Worm (Caenorhabditis elegans) whole organism, L2 larva: ENCODE results near the gene sri-34.

Experiments used
- F13H6.1 ChIP-seq: sonication (generic microtip); optimal IDR thresholded peaks from 2 replicates; lab custom pipeline; 2016; ENCODE audit warnings: missing genetic modification characterization, missing compliant biosample characterization
- R02D3.7 ChIP-seq: fragments of 150-350 bp; optimal IDR thresholded peaks from 2 replicates; lab custom pipeline; 2014; ENCODE audit warnings: missing biosample characterization, missing genetic modification characterization
- Y55F3AM.14 ChIP-seq: fragments of 200-800 bp; sonication (Bioruptor generic); optimal IDR thresholded peaks from 2 replicates; lab custom pipeline; 2018; ENCODE audit warnings: mild to moderate bottlenecking, missing genetic modification characterization, missing compliant biosample characterization
- aly-2 ChIP-seq: fragments of 150-350 bp; optimal IDR thresholded peaks from 2 replicates; lab custom pipeline; 2014; ENCODE audit warnings: missing biosample characterization, missing genetic modification characterization
- blmp-1 ChIP-seq: sonication (generic microtip); optimal IDR thresholded peaks from 2 replicates; lab custom pipeline; 2017; ENCODE audit warnings: missing genetic modification characterization, mild to moderate bottlenecking, missing compliant biosample characterization, antibody characterized with exemption, moderate library complexity; ENCODE audit not compliant: insufficient read depth
- ceh-16 ChIP-seq: fragments of 150-350 bp; optimal IDR thresholded peaks from 2 replicates; lab custom pipeline; 2014; ENCODE audit warnings: missing biosample characterization, missing genetic modification characterization
- ceh-82 ChIP-seq: fragments of 150-350 bp; optimal IDR thresholded peaks from 2 replicates; lab custom pipeline; 2014; ENCODE audit warnings: missing biosample characterization, missing genetic modification characterization
- dmd-4 ChIP-seq: sonication (generic microtip); optimal IDR thresholded peaks from 2 replicates; lab custom pipeline; 2017; ENCODE audit warnings: missing biosample characterization, missing genetic modification characterization
- egl-27 ChIP-seq: sonication (generic microtip); optimal IDR thresholded peaks from 3 replicates; lab custom pipeline; 2017; ENCODE audit warnings: missing biosample characterization, missing genetic modification reagents, missing genetic modification characterization
- elt-1 ChIP-seq: fragments of 150-350 bp; optimal IDR thresholded peaks from 2 replicates; lab custom pipeline; 2014; ENCODE audit warnings: missing biosample characterization, missing genetic modification characterization
- elt-3 ChIP-seq: sonication (generic microtip); optimal IDR thresholded peaks from 2 replicates; lab custom pipeline; 2017; ENCODE audit warnings: missing biosample characterization, missing genetic modification characterization
- gmeb-1 ChIP-seq: fragments of 150-350 bp; optimal IDR thresholded peaks from 2 replicates; lab custom pipeline; 2014; ENCODE audit warnings: missing biosample characterization, missing genetic modification characterization
- lin-11 ChIP-seq: fragments of 150-350 bp; sonication (generic microtip); optimal IDR thresholded peaks from 2 replicates; lab custom pipeline; 2014; ENCODE audit warnings: missing biosample characterization, missing genetic modification characterization, inconsistent platforms, mixed read lengths
- lin-13 ChIP-seq: fragments of 150-350 bp; optimal IDR thresholded peaks from 2 replicates; lab custom pipeline; 2014; ENCODE audit warnings: missing biosample characterization, missing genetic modification reagents, missing genetic modification characterization
- lin-39 ChIP-seq: fragments of 150-350 bp; optimal IDR thresholded peaks from 2 replicates; lab custom pipeline; 2014; ENCODE audit warnings: missing biosample characterization, missing genetic modification reagents, missing genetic modification characterization
- mab-5 ChIP-seq: fragments of 150-350 bp; optimal IDR thresholded peaks from 2 replicates; lab custom pipeline; 2014; ENCODE audit warnings: missing biosample characterization, missing genetic modification characterization
- mbf-1 ChIP-seq: sonication (generic microtip); optimal IDR thresholded peaks from 2 replicates; lab custom pipeline; 2017; ENCODE audit warnings: missing biosample characterization, missing genetic modification characterization
- mdl-1 ChIP-seq, 2 experiments: fragments of 150-350 bp in 1 of 2; sonication (generic microtip) in 1 of 2; optimal IDR thresholded peaks; 2 replicates each; lab custom pipeline; 2017; ENCODE audit warnings: missing biosample characterization in 2 of 2, missing genetic modification characterization in 2 of 2
- nhr-10 ChIP-seq: sonication (generic microtip); optimal IDR thresholded peaks from 2 replicates; lab custom pipeline; 2017; ENCODE audit warnings: missing biosample characterization, missing genetic modification characterization
- nhr-12 ChIP-seq: fragments of 150-350 bp; optimal IDR thresholded peaks from 2 replicates; lab custom pipeline; 2014; ENCODE audit warnings: missing biosample characterization, missing genetic modification characterization
- nhr-129 ChIP-seq: fragments of 150-350 bp; optimal IDR thresholded peaks from 2 replicates; lab custom pipeline; 2014; ENCODE audit warnings: missing biosample characterization, missing genetic modification characterization
- nhr-21 ChIP-seq: fragments of 150-350 bp; optimal IDR thresholded peaks from 2 replicates; lab custom pipeline; 2014; ENCODE audit warnings: missing biosample characterization, missing genetic modification characterization
- nhr-23 ChIP-seq: fragments of 150-350 bp; optimal IDR thresholded peaks from 2 replicates; lab custom pipeline; 2014; ENCODE audit warnings: missing biosample characterization, missing genetic modification reagents, missing genetic modification characterization
- nhr-237 ChIP-seq: fragments of 150-350 bp; optimal IDR thresholded peaks from 2 replicates; lab custom pipeline; 2014; ENCODE audit warnings: missing biosample characterization, missing genetic modification characterization
- nhr-25 ChIP-seq: fragments of 150-350 bp; sonication (generic microtip); optimal IDR thresholded peaks from 3 replicates; lab custom pipeline; 2014; ENCODE audit warnings: missing biosample characterization, missing genetic modification characterization
- nhr-6 ChIP-seq: fragments of 150-350 bp; optimal IDR thresholded peaks from 2 replicates; lab custom pipeline; 2014; ENCODE audit warnings: missing biosample characterization, missing genetic modification characterization
- nhr-77 ChIP-seq: fragments of 150-350 bp; optimal IDR thresholded peaks from 2 replicates; lab custom pipeline; 2014; ENCODE audit warnings: missing biosample characterization, missing genetic modification characterization
- peb-1 ChIP-seq: fragments of 150-350 bp; optimal IDR thresholded peaks from 2 replicates; lab custom pipeline; 2014; ENCODE audit warnings: missing biosample characterization, missing genetic modification characterization
- sem-4 ChIP-seq: fragments of 150-350 bp; optimal IDR thresholded peaks from 2 replicates; lab custom pipeline; 2014; ENCODE audit warnings: missing biosample characterization, missing genetic modification reagents, missing genetic modification characterization
- skn-1 ChIP-seq: sonication (generic microtip); optimal IDR thresholded peaks from 2 replicates; lab custom pipeline; 2017; ENCODE audit warnings: missing biosample characterization, missing genetic modification characterization
- sma-3 ChIP-seq: sonication (generic microtip); optimal IDR thresholded peaks from 2 replicates; lab custom pipeline; 2016; ENCODE audit warnings: missing genetic modification reagents, missing genetic modification characterization, missing compliant biosample characterization
- sma-9 ChIP-seq, 2 experiments: fragments of 150-350 bp in 1 of 2; sonication (generic microtip) in 1 of 2; optimal IDR thresholded peaks; 2 replicates each; lab custom pipeline; 2014 to 2016; ENCODE audit warnings: missing genetic modification characterization in 2 of 2, mild to moderate bottlenecking in 1 of 2, missing biosample characterization in 1 of 2, missing compliant biosample characterization in 1 of 2, missing genetic modification reagents in 1 of 2, moderate library complexity in 1 of 2
- unc-39 ChIP-seq: fragments of 150-350 bp; optimal IDR thresholded peaks from 2 replicates; lab custom pipeline; 2014; ENCODE audit warnings: missing biosample characterization, missing genetic modification characterization
- unc-55 ChIP-seq: fragments of 150-350 bp; sonication (generic microtip); optimal IDR thresholded peaks from 3 replicates; lab custom pipeline; 2014; ENCODE audit warnings: missing biosample characterization, missing genetic modification reagents, missing genetic modification characterization
- unc-62 ChIP-seq: fragments of 150-350 bp; optimal IDR thresholded peaks from 2 replicates; lab custom pipeline; 2014; ENCODE audit warnings: missing biosample characterization, missing genetic modification reagents, missing genetic modification characterization
- zag-1 ChIP-seq: fragments of 150-350 bp; optimal IDR thresholded peaks from 2 replicates; lab custom pipeline; 2014; ENCODE audit warnings: missing biosample characterization, missing genetic modification characterization
- ztf-1 ChIP-seq: fragments of 200-800 bp; sonication (Bioruptor generic); conservative IDR thresholded peaks from 2 replicates; pipeline ENCODE4 v1.3.6; 2022; ENCODE audit warnings: missing genetic modification characterization, missing compliant biosample characterization
- ztf-4 ChIP-seq: fragments of 150-350 bp; optimal IDR thresholded peaks from 2 replicates; lab custom pipeline; 2014; ENCODE audit warnings: missing biosample characterization, missing genetic modification characterization

sri-34 gene

ce11 chrII:3170089-3170488 lies 11.2 kb upstream of the sri-34 start, which contains the start of gene fbxc-55:
fbxc-55 (minus strand) TSS chrII:3170189.
- TF ChIP-seq elt-1 (tag; lab: Kevin White, UChicago) (no peak), lin-13 (no peak), Y55F3AM.14 (GFP tag; lab: Kevin White, UChicago) (no peak), mbf-1 (tag; lab: Kevin White, UChicago) (no peak), unc-39 (tag; lab: Kevin White, UChicago) (no peak), zag-1 (tag; lab: Kevin White, UChicago) (no peak), sem-4 (tag; lab: Kevin White, UChicago) (no peak), ztf-1 (GFP tag; lab: Robert Waterston, UW) (no peak), nhr-237 (no peak), ztf-4 (no peak), sma-3 (no peak), nhr-6 (tag; lab: Kevin White, UChicago) (no peak), lin-39 (no peak), lin-11 (no peak), unc-55 (GFP tag; lab: Kevin White, UChicago) (no peak), unc-62 (GFP tag; lab: Kevin White, UChicago) (no peak), dmd-4 (tag; lab: Kevin White, UChicago) (no peak), blmp-1 (tag; lab: Kevin White, UChicago) (no peak), peb-1 (tag; lab: Kevin White, UChicago) (no peak), nhr-10 (no peak)

ce11 chrII:3156749-3157148 lies 2.1 kb downstream of the sri-34 start, which contains the start of gene sri-33:
sri-33 (minus strand) TSS chrII:3156849.
- TF ChIP-seq nhr-21 (peak; percentile 5), elt-3 (tag; lab: Kevin White, UChicago) (no peak)
- TF ChIP-seq, all 48 proteins: peak for 1

- no peak for TF ChIP-seq sem-4 (tag; lab: Kevin White, UChicago)
Observed at ce11 chrII:3154383-3154782, 4.5 kb downstream of the sri-34 start, which contains the start of gene sri-32. sri-32 (minus strand) TSS chrII:3154483.

- no peak for TF ChIP-seq R02D3.7 (tag; lab: Kevin White, UChicago)
- TF ChIP-seq nhr-25 (tag; lab: Kevin White, UChicago), result no peak
- TF ChIP-seq ceh-16 (tag; lab: Kevin White, UChicago), result no peak
- TF ChIP-seq aly-2 (tag; lab: Kevin White, UChicago), result no peak
- no peak for TF ChIP-seq lin-11
- no peak for TF ChIP-seq nhr-12 (tag; lab: Kevin White, UChicago)
- TF ChIP-seq dmd-4 (tag; lab: Kevin White, UChicago), result no peak
- no peak for TF ChIP-seq unc-62 (GFP tag; lab: Kevin White, UChicago)
- no peak for TF ChIP-seq sma-9 (GFP tag; optimal IDR thresholded peaks at IDR 0.05; lab: Kevin White, UChicago)
- TF ChIP-seq sma-9 (tag; optimal IDR thresholded peaks at IDR 0.05; lab: Kevin White, UChicago), result no peak
- no peak for TF ChIP-seq sem-4 (tag; lab: Kevin White, UChicago)
- TF ChIP-seq gmeb-1 (tag; lab: Kevin White, UChicago), result no peak
- no peak for TF ChIP-seq unc-55 (GFP tag; lab: Kevin White, UChicago)
- no peak for TF ChIP-seq F13H6.1
- TF ChIP-seq peb-1 (tag; lab: Kevin White, UChicago), result no peak
- no peak for TF ChIP-seq lin-39
- no peak for TF ChIP-seq nhr-129 (tag; lab: Kevin White, UChicago)
- TF ChIP-seq ceh-82, result no peak
- TF ChIP-seq egl-27 (tag; lab: Kevin White, UChicago), result no peak
- no peak for TF ChIP-seq nhr-23 (tag; lab: Kevin White, UChicago)
- no peak for TF ChIP-seq ztf-4
Observed at ce11 chrII:3151615-3152014, 7.3 kb downstream of the sri-34 start, which contains the start of the genes T10D4.14 and T10D4.19. T10D4.14 (minus strand) TSS chrII:3151715. T10D4.19 (plus strand) TSS chrII:3151918.

ce11 chrII:3149521-3150190 lies 9.2 kb downstream of the sri-34 start, which contains the start of the genes T10D4.11 and T10D4.1:
T10D4.11 (minus strand) TSS chrII:3149621.
T10D4.1 (plus strand) TSS chrII:3150140.
- TF ChIP-seq aly-2 (tag; lab: Kevin White, UChicago), result no peak
- TF ChIP-seq blmp-1 (tag; lab: Kevin White, UChicago), result no peak
- no peak for TF ChIP-seq mdl-1 (tag; optimal IDR thresholded peaks at IDR 0.05; lab: Kevin White, UChicago)
- TF ChIP-seq F13H6.1, result no peak
- no peak for TF ChIP-seq unc-55 (GFP tag; lab: Kevin White, UChicago)
- TF ChIP-seq gmeb-1 (tag; lab: Kevin White, UChicago), result no peak
- TF ChIP-seq unc-62 (GFP tag; lab: Kevin White, UChicago), result no peak
- no peak for TF ChIP-seq mbf-1 (tag; lab: Kevin White, UChicago)
- TF ChIP-seq nhr-77 (tag; lab: Kevin White, UChicago), result no peak
- TF ChIP-seq nhr-12 (tag; lab: Kevin White, UChicago), result no peak
- TF ChIP-seq skn-1 (tag; lab: Kevin White, UChicago), result no peak
- no peak for TF ChIP-seq lin-13
- no peak for TF ChIP-seq mab-5
- TF ChIP-seq egl-27 (tag; lab: Kevin White, UChicago), result no peak
- TF ChIP-seq sma-3, result no peak
- TF ChIP-seq elt-1 (tag; lab: Kevin White, UChicago), result no peak
- no peak for TF ChIP-seq zag-1 (tag; lab: Kevin White, UChicago)
- TF ChIP-seq, all 48 proteins: peak for 0
